Fruit fly (Drosophila melanogaster): ENCODE data around the gene CG16753.
A peak's percentile ranks its signal among the peaks of the same experiment; 100 is the strongest.

CG16753 gene

DNA sequence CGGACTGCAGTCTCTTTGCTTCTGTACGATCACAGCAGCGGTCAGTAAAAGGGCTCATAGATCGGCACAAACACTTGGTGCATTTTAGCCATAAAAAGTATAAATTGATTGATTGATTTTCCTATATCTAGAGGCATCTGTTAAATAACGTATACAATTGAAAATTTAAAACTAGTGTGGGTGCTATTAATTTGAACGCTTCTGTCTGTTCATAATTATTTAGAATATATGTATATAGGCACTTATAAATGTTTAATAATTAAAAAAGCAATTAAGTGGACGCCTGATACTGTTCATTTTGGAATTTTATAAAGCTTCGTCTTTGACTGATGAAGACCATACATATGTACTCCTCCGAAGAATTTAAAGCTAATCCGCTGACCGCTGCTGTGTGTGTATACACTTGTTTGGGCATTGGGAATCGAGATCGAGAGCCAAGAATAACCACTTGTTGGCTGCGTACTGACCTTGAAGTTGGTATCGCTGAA lies 9.6 kb upstream of the CG16753 start:
- no peak for TF ChIP-seq CG8478 (optimal IDR thresholded peaks at IDR 0.05)
- no peak for TF ChIP-seq usp (GFP tag; optimal IDR thresholded peaks at IDR 0.05)

DNA sequence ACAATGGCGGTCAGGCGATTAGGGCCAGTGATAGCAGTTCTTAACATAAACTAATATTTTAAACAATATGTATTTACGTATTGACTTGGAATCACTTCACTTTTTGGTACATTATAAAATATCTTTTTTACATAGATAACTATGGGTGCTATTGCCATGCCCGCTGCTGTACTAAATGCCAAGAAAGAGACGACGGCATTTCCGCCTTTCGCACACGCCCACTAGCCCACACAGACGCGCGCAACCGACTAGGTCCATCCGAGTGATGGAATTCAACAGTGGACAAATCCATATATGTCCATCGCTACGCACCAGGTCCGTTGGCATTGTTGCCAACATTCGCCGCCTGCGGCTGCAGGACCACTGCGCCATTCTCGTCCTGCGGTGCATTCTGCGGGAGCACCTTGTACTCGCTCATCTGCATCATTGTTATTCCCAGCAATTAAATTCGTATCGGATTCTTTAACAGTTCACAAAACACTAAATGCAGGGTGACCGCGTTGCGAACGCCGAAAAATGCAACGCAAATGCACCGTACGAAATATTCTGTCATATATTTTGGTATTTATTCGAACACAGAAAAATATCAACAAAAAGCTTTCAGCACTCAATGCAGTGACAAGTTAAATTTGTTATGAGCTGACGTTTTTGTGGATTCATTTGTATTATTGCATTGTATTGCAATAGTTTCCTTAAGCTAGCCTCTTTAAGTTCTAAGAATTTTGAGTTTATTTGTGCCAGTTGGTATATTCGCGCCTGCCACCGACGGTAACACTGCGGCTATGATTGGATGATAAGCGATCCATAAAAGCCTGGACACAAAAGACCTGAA lies 8.3 kb upstream of the CG16753 start, which contains the start of the genes scramb2 and Sk2:
TSS of gene scramb2 (minus strand) at position 488 of the 832 bp plus-strand sequence.
TSS of gene Sk2 (plus strand) at position 763 of the 832 bp plus-strand sequence.
- peak; percentile 52 for TF ChIP-seq Dll (optimal IDR thresholded peaks at IDR 0.05)
- no peak for TF ChIP-seq EcR (GFP tag; optimal IDR thresholded peaks at IDR 0.05)
- no peak for TF ChIP-seq psq (optimal IDR thresholded peaks at IDR 0.05)

DNA sequence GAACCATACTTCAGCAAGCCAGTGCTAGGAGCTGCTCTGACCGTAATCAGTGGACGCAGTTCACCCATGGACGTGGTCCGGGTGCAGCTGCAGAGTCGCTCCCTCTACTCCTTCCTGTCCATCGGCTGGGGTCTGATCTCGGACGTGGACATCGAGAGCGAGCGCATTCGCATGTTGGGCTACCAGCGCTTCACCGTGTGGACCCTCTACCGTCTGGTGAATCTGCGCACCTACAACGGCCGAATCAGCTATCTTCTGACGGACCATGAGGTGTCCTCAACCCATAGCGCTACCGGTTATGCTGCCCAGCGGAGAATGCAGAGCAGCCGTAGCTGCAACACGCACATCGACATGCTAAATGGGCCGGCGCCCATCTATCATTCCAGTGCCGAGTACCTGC lies 6.2 kb upstream of the CG16753 start:
- TF ChIP-seq CG8478 (optimal IDR thresholded peaks at IDR 0.05) = no peak
- TF ChIP-seq psq (optimal IDR thresholded peaks at IDR 0.05) = no peak
- TF ChIP-seq EcR (GFP tag; optimal IDR thresholded peaks at IDR 0.05) = no peak
- TF ChIP-seq Dll (optimal IDR thresholded peaks at IDR 0.05) = no peak
- no peak for TF ChIP-seq usp (GFP tag; optimal IDR thresholded peaks at IDR 0.05)

DNA sequence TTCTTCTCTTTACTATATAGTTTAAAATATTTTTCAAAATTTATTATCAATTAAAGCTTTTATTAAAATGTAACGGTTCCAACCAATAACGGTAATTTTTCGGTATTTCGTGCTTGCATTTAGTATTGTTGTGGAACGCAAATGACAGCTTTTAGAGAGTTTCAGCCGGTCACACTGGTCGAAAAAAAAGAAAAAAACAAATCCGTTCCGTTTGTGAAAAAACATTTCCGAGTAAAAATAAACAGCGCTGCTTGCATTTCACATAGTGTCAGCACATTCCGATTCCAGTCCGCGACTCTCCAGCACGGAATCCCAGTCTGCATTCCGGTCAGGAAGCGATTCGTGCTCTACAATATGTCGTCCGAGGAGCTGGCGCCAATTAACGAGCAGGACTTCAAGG lies 4.7 kb upstream of the CG16753 start, which contains the start of gene CG32485:
TSS of gene CG32485 (plus strand) at position 139 of the 400 bp plus-strand sequence.
- no peak for TF ChIP-seq psq (optimal IDR thresholded peaks at IDR 0.05)
- TF ChIP-seq pan (optimal IDR thresholded peaks at IDR 0.05) = no peak
- TF ChIP-seq EcR (GFP tag; optimal IDR thresholded peaks at IDR 0.05) = no peak
- no peak for TF ChIP-seq CG8478 (optimal IDR thresholded peaks at IDR 0.05)
- TF ChIP-seq usp (GFP tag; optimal IDR thresholded peaks at IDR 0.05) = no peak
- no peak for TF ChIP-seq Dll (optimal IDR thresholded peaks at IDR 0.05)

DNA sequence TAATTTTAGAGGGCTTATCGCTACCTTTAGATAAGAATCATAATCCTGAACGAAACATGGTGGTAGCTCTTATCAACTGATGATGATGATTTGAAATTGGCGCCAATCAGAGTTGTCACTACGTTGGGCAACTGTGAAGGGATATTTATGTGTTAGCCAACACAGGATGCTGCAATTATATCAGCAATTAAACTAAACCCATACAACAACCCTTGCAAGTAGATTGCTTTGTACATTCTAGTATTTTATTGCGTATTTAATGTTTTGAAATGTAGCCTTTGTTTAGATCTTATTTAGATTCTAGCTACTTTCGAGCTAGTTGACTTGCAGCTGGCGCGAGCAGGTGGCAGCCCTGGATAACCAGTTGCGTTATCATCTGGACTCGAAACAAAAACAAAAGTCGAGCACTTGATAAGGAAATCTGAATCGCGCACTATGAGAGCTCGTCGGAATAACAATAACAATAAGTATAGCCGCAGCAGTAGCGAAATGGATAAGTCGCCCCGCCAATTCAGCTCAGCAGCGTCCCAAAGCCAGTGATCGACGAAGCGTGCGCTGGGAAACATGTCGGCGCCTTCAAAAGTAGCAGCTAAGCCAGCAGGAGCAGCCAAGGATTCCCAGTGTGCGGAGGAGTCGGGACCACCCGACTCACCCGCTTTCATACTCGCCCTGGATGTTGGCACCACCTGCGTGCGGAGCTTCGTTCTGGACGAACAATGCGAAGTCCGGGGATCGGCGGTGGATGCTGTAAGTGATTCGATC lies 2.6 kb upstream of the CG16753 start, which contains the start of gene CG1271:
TSS of gene CG1271 (plus strand) at position 405 of the 762 bp plus-strand sequence.
- TF ChIP-seq CG8478 (optimal IDR thresholded peaks at IDR 0.05) = no peak
- TF ChIP-seq Dll (optimal IDR thresholded peaks at IDR 0.05) = no peak
- no peak for TF ChIP-seq usp (GFP tag; optimal IDR thresholded peaks at IDR 0.05)
- no peak for TF ChIP-seq psq (optimal IDR thresholded peaks at IDR 0.05)
- TF ChIP-seq pan (optimal IDR thresholded peaks at IDR 0.05) = no peak
- no peak for TF ChIP-seq EcR (GFP tag; optimal IDR thresholded peaks at IDR 0.05)

DNA sequence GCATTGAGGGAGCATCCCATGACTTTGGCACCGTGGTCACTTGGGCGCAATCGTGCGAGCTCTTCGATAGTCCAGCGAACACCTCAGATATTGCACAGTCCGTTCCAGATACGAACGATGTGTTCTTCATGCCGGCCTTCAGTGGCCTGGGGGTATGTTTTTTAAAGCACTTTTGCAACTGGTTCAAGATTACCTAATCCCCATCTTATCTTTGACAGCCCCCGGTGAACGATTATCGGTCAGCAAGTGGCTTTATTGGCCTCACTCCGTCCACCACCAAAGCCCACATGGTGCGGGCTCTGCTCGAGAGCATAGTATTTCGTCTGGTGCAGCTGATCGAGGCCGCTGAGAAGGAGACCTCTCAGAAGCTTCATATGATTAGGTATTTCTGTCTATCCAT lies 780 bp upstream of the CG16753 start:
- no peak for TF ChIP-seq EcR (GFP tag; optimal IDR thresholded peaks at IDR 0.05)
- TF ChIP-seq CG8478 (optimal IDR thresholded peaks at IDR 0.05) = no peak
- no peak for TF ChIP-seq Dll (optimal IDR thresholded peaks at IDR 0.05)
- TF ChIP-seq pan (optimal IDR thresholded peaks at IDR 0.05) = no peak
- no peak for TF ChIP-seq psq (optimal IDR thresholded peaks at IDR 0.05)
- no peak for TF ChIP-seq usp (GFP tag; optimal IDR thresholded peaks at IDR 0.05)

dm6 chr3L:3058970-3059883 lies 4.3 kb downstream of the CG16753 start:
- no peak for TF ChIP-seq CG8478 (optimal IDR thresholded peaks at IDR 0.05)
- TF ChIP-seq EcR (GFP tag; optimal IDR thresholded peaks at IDR 0.05) = peak in 1 of 2 experiments; percentile 57

dm6 chr3L:3060054-3060979 lies 5.4 kb downstream of the CG16753 start:
- no peak for TF ChIP-seq psq (optimal IDR thresholded peaks at IDR 0.05)
- no peak for TF ChIP-seq Dll (optimal IDR thresholded peaks at IDR 0.05)
- TF ChIP-seq CG8478 (optimal IDR thresholded peaks at IDR 0.05) = peak; percentile 7
- TF ChIP-seq usp (GFP tag; optimal IDR thresholded peaks at IDR 0.05) = no peak

dm6 chr3L:3069774-3070173 lies 14.9 kb downstream of the CG16753 start:
- TF ChIP-seq CG8478 (optimal IDR thresholded peaks at IDR 0.05) = peak; percentile 36
- no peak for TF ChIP-seq usp (GFP tag; optimal IDR thresholded peaks at IDR 0.05)

DNA sequence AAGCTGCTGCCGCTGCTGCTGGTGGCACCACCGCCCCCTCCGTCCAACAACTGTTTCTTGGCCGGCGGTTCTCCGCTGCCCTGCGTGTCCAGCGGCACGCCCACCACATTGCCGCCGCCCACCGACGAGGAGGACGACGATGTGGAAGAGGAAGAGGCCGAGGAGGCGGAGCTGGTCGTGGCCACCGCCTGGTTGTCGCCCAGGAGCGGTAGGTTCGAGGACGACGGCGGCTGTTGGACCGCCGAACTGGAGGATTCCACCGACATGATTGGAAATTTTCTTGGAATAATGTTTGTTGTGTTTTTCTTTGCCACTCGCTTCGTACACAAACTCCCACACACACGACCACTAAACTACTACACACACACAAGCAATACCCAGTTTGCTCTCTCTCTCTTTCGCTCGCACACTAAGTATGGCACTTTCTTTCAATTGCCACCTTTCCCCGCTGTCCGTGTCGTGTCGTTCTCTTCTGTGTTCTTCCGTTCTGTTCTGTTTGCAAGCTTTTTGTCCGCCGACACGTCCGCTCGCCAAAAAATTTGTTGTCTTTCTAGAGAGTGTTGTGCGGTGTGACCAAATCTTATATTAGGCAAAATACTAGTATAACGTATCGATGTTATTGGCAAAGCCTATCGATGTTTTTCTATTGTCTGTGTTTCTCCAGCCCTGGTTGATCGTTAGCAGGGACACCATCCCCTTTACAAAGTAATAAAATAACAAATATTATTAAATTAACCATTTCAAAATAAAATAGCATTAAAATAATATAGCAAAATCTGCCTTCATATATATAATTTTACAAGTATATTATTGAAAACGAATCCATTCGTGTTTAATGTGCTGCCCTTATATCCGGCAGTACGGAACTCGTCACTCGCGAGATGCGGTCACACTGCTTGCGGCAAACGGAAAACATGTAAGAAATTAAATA lies 15.7 kb downstream of the CG16753 start, which contains the start of the genes CG32486 and PAN3:
TSS of gene CG32486 (minus strand) at position 566 of the 931 bp plus-strand sequence.
TSS of gene PAN3 (plus strand) at position 860 of the 931 bp plus-strand sequence.
- TF ChIP-seq EcR (GFP tag; optimal IDR thresholded peaks at IDR 0.05) (no peak), pan (optimal IDR thresholded peaks at IDR 0.05) (no peak), CG8478 (optimal IDR thresholded peaks at IDR 0.05) (no peak), Dll (optimal IDR thresholded peaks at IDR 0.05) (no peak), psq (optimal IDR thresholded peaks at IDR 0.05) (no peak), usp (GFP tag; optimal IDR thresholded peaks at IDR 0.05) (no peak)

All from whole organism.